Fruit fly (Drosophila melanogaster): ENCODE measurements around the gene dan.

Gene dan

DNA sequence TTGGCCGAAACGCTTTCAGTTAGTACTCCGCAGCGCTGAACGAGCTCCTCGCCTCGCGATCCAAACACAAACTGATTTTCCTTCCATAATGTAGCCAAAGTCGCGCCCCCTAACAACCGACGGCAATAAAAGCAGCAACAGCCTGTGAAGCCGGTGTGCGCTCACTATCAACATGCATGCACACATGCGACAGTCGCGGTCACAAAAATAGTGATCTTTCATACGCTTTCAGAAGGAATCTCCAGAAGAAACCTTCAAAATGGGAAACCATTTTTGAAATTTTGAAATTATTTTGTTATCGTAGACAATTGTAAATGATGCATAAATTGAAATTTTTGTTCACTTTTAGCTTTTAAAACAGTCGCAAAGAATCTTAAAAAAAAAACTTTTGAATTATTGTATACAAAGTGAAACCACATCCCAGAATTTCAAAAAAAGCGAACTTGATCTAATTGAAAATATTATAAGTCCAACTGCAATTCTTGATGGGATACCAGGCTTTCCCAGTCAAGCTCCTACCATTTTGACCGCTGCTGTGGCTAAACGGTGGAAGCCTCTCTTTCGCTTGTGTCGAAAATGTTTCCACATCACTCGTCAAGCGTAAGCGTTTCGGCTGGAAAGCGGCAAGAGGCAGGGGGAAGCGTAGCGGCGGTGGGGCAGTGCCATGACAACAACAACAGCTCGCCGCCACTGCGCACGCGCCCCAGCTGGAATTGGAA is 48.2 kb downstream of the dan start, which contains the start of gene Cad96Cb:
Gene Cad96Cb (minus strand): TSS at position 51 of the 719 bp plus-strand sequence.
- TF ChIP-seq noc (tag; optimal IDR thresholded peaks at IDR 0.05) = no peak

DNA sequence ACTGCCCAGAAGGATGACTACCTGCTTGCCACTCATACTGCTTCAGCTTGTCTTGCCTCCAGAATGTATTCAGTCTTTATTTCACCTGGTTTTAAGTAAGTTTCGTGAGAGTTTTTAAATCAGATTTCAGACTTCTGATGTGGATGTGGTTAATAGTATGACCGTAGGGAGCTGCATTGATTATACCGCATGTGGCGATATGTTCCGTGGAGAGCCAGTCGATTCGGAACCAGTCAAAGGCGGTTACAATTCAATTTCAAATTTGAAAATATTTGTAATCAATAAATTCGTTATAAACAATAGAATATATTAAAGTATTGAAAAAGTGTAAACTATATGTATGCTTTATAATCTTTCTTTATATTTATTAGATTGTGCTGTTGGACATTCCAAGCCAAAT is 51.2 kb downstream of the dan start, which contains the start of gene Sil1:
Gene Sil1 (minus strand): TSS at position 168 of the 400 bp plus-strand sequence.
- no peak for TF ChIP-seq noc (tag; optimal IDR thresholded peaks at IDR 0.05)

DNA sequence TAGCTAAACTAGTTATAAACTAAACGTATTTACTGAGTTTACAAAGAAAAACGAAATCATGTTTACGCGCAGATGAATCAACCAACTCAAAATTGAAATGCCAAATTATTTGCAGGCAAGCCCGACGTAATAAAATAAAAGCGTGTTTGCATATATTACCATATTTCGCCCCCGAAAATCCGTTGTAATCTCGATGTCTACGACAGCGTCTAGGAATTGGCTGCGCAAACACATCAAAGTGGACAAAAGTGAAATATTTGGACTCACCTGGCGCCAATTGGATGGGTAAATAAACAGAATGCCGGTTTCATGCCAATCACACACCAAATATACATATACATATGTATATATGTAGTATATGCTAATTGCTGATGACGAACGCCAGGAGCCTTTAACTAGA is 51.9 kb downstream of the dan start:
- no peak for TF ChIP-seq noc (tag; optimal IDR thresholded peaks at IDR 0.05)

dm6 chr3R:25237314-25237713 is 53.1 kb downstream of the dan start, which contains the start of gene Jhbp7:
Gene Jhbp7 (plus strand): TSS chr3R:25237614.
- no peak for TF ChIP-seq noc (tag; optimal IDR thresholded peaks at IDR 0.05)

dm6 chr3R:25238771-25239700 is 54.9 kb downstream of the dan start:
- TF ChIP-seq noc (tag; optimal IDR thresholded peaks at IDR 0.05) = no peak

DNA sequence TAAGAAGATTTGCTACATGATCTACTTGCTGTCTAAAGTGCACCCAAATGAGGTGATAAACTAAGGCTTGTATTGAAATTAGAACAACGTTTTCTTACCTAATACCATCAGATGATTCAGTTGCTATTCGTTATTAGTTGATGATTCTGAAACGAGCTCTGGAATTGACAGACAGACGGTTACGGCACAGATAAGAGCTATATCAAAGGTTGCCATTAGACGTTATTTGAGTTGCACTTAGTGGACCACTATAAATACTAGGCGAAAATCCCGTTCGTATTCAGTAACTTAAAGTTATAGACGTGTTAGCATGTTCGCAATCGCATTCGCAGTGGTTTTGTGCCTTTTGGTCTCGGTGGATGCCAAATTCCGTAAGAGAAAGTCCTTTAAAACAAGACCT is 55.7 kb downstream of the dan start, which contains the start of gene to:
Gene to (plus strand): TSS at position 301 of the 400 bp plus-strand sequence.
- TF ChIP-seq noc (tag; optimal IDR thresholded peaks at IDR 0.05) = no peak

- TF ChIP-seq noc (tag; optimal IDR thresholded peaks at IDR 0.05) = no peak
These were observed 57.4 kb downstream of the dan start, which contains the start of gene CG11854 for dm6 chr3R:25241507-25242070. Gene CG11854 (plus strand): TSS chr3R:25242020.

Data from whole organism, larva.